Worm (Caenorhabditis elegans) whole organism, late embryonic: ENCODE data around the gene C17C3.9.

Experiments
- C08G9.2 ChIP-seq: sonication (generic microtip); optimal IDR thresholded peaks from 2 replicates; lab custom pipeline; 2016; ENCODE audit warnings: mild to moderate bottlenecking, missing genetic modification characterization, moderate library complexity, missing compliant biosample characterization
- K02D7.2 ChIP-seq: sonication (generic microtip); optimal IDR thresholded peaks from 2 replicates; lab custom pipeline; 2017; ENCODE audit warnings: mild to moderate bottlenecking, missing genetic modification characterization, missing compliant biosample characterization
- Y22D7AL.16 ChIP-seq: sonication (generic microtip); optimal IDR thresholded peaks from 2 replicates; lab custom pipeline; 2016; ENCODE audit warnings: missing genetic modification characterization, missing compliant biosample characterization
- ahr-1 ChIP-seq: sonication (generic microtip); optimal IDR thresholded peaks from 2 replicates; lab custom pipeline; 2016; ENCODE audit warnings: missing genetic modification characterization, missing compliant biosample characterization
- ceh-14 ChIP-seq: sonication (generic microtip); optimal IDR thresholded peaks from 2 replicates; lab custom pipeline; 2016; ENCODE audit warnings: missing genotype, missing genetic modification characterization, missing compliant biosample characterization
- ceh-18 ChIP-seq: sonication (generic microtip); optimal IDR thresholded peaks from 2 replicates; lab custom pipeline; 2016; ENCODE audit warnings: missing genetic modification characterization, missing compliant biosample characterization
- ceh-19 ChIP-seq: fragments of 200-800 bp; sonication (Bioruptor generic); optimal IDR thresholded peaks from 2 replicates; lab custom pipeline; 2018; ENCODE audit warnings: mild to moderate bottlenecking, missing genetic modification characterization, missing compliant biosample characterization
- ceh-2 ChIP-seq: sonication (generic microtip); optimal IDR thresholded peaks from 2 replicates; lab custom pipeline; 2016; ENCODE audit warnings: missing genotype, missing genetic modification characterization, missing compliant biosample characterization
- ceh-30 ChIP-seq: fragments of 150-350 bp; optimal IDR thresholded peaks from 2 replicates; lab custom pipeline; 2014; ENCODE audit warnings: missing biosample characterization, missing genetic modification characterization
- ceh-34 ChIP-seq: sonication (generic microtip); optimal IDR thresholded peaks from 2 replicates; lab custom pipeline; 2016; ENCODE audit warnings: mild to moderate bottlenecking, missing genetic modification characterization, missing compliant biosample characterization
- ceh-45 ChIP-seq: fragments of 200-800 bp; sonication (Bioruptor generic); IDR thresholded peaks from 2 replicates; pipeline ENCODE4 v1.3.6; 2022; ENCODE audit warnings: missing genetic modification reagents, missing genetic modification characterization, missing compliant biosample characterization
- dmd-4 ChIP-seq: sonication (generic microtip); optimal IDR thresholded peaks from 2 replicates; lab custom pipeline; 2016; ENCODE audit warnings: borderline replicate concordance, missing genetic modification characterization, missing compliant biosample characterization
- dve-1 ChIP-seq: sonication (generic microtip); optimal IDR thresholded peaks from 2 replicates; lab custom pipeline; 2017; ENCODE audit warnings: antibody characterized with exemption, mild to moderate bottlenecking, missing genetic modification characterization, missing compliant biosample characterization
- elt-2 ChIP-seq: sonication (generic microtip); optimal IDR thresholded peaks from 2 replicates; lab custom pipeline; 2016; ENCODE audit warnings: missing genetic modification reagents, missing genetic modification characterization, missing compliant biosample characterization
- elt-4 ChIP-seq: sonication (generic microtip); optimal IDR thresholded peaks from 2 replicates; lab custom pipeline; 2016; ENCODE audit warnings: missing genetic modification characterization, missing compliant biosample characterization
- eyg-1 ChIP-seq: sonication (generic microtip); optimal IDR thresholded peaks from 2 replicates; lab custom pipeline; 2016; ENCODE audit warnings: missing genotype, missing genetic modification characterization, missing compliant biosample characterization
- fax-1 ChIP-seq: sonication (generic microtip); optimal IDR thresholded peaks from 2 replicates; lab custom pipeline; 2016; ENCODE audit warnings: missing genotype, missing genetic modification characterization, missing compliant biosample characterization
- fkh-6 ChIP-seq: sonication (generic microtip); optimal IDR thresholded peaks from 2 replicates; lab custom pipeline; 2016; ENCODE audit warnings: missing genetic modification characterization, missing compliant biosample characterization
- hlh-13 ChIP-seq: fragments of 200-800 bp; sonication (Bioruptor generic); optimal IDR thresholded peaks from 2 replicates; lab custom pipeline; 2018; ENCODE audit warnings: mild to moderate bottlenecking, missing genetic modification characterization, missing compliant biosample characterization
- hlh-15 ChIP-seq: sonication (generic microtip); optimal IDR thresholded peaks from 2 replicates; lab custom pipeline; 2016; ENCODE audit warnings: missing genetic modification characterization, missing compliant biosample characterization
- hlh-30 ChIP-seq: sonication (generic microtip); optimal IDR thresholded peaks from 2 replicates; lab custom pipeline; 2017; ENCODE audit warnings: antibody characterized with exemption, missing genetic modification characterization, missing compliant biosample characterization; ENCODE audit not compliant: insufficient read depth
- hlh-8 ChIP-seq: sonication (generic microtip); optimal IDR thresholded peaks from 2 replicates; lab custom pipeline; 2016; ENCODE audit warnings: missing genotype, missing genetic modification characterization, missing compliant biosample characterization
- lim-6 ChIP-seq: sonication (generic microtip); optimal IDR thresholded peaks from 2 replicates; lab custom pipeline; 2016; ENCODE audit warnings: missing genetic modification characterization, missing compliant biosample characterization
- madf-2 ChIP-seq: sonication (generic microtip); optimal IDR thresholded peaks from 2 replicates; lab custom pipeline; 2017; ENCODE audit warnings: missing genetic modification characterization, missing compliant biosample characterization
- mec-3 ChIP-seq: sonication (generic microtip); optimal IDR thresholded peaks from 2 replicates; lab custom pipeline; 2016; ENCODE audit warnings: borderline replicate concordance, missing genetic modification characterization, missing compliant biosample characterization
- nfya-1 ChIP-seq: sonication (generic microtip); optimal IDR thresholded peaks from 2 replicates; lab custom pipeline; 2017; ENCODE audit warnings: missing genetic modification characterization, mild to moderate bottlenecking, missing compliant biosample characterization, antibody characterized with exemption, moderate library complexity
- nhr-232 ChIP-seq: sonication (generic microtip); optimal IDR thresholded peaks from 2 replicates; lab custom pipeline; 2016; ENCODE audit warnings: missing genetic modification characterization, missing compliant biosample characterization
- npax-4 ChIP-seq: sonication (generic microtip); optimal IDR thresholded peaks from 2 replicates; lab custom pipeline; 2016; ENCODE audit warnings: missing genetic modification characterization, missing compliant biosample characterization
- odd-2 ChIP-seq: sonication (generic microtip); optimal IDR thresholded peaks from 2 replicates; lab custom pipeline; 2017; ENCODE audit warnings: antibody characterized with exemption, mild to moderate bottlenecking, missing genetic modification characterization, missing compliant biosample characterization
- pag-3 ChIP-seq: sonication (generic microtip); optimal IDR thresholded peaks from 2 replicates; lab custom pipeline; 2016; ENCODE audit warnings: missing compliant biosample characterization, missing genetic modification characterization, borderline replicate concordance
- pax-1 ChIP-seq: fragments of 150-350 bp; optimal IDR thresholded peaks from 2 replicates; lab custom pipeline; 2014; ENCODE audit warnings: missing biosample characterization, missing genetic modification characterization
- pha-4 ChIP-seq: fragments of 150-350 bp; optimal IDR thresholded peaks from 2 replicates; lab custom pipeline; 2018; ENCODE audit warnings: missing biosample characterization, missing genetic modification reagents, missing genetic modification characterization
- pqm-1 ChIP-seq: sonication (generic microtip); optimal IDR thresholded peaks from 2 replicates; lab custom pipeline; 2016; ENCODE audit warnings: missing genetic modification characterization, missing compliant biosample characterization
- pros-1 ChIP-seq: fragments of 150-350 bp; optimal IDR thresholded peaks from 2 replicates; lab custom pipeline; 2014; ENCODE audit warnings: missing biosample characterization, missing genetic modification reagents, missing genetic modification characterization
- ref-2 ChIP-seq: sonication (generic microtip); optimal IDR thresholded peaks from 2 replicates; lab custom pipeline; 2016; ENCODE audit warnings: missing genetic modification characterization, missing compliant biosample characterization
- rnt-1 ChIP-seq: sonication (generic microtip); optimal IDR thresholded peaks from 2 replicates; lab custom pipeline; 2016; ENCODE audit warnings: missing genetic modification characterization, missing compliant biosample characterization
- sdc-2 ChIP-seq: sonication (generic microtip); optimal IDR thresholded peaks from 2 replicates; lab custom pipeline; 2016; ENCODE audit warnings: missing genotype, missing genetic modification characterization, missing compliant biosample characterization
- sox-2 ChIP-seq: fragments of 200-800 bp; sonication (Bioruptor generic); IDR thresholded peaks from 2 replicates; pipeline ENCODE4 v1.3.6; 2022; ENCODE audit warnings: missing genetic modification reagents, missing genetic modification characterization, missing compliant biosample characterization
- sox-4 ChIP-seq: sonication (generic microtip); optimal IDR thresholded peaks from 2 replicates; lab custom pipeline; 2017; ENCODE audit warnings: mild to moderate bottlenecking, missing genetic modification characterization, inconsistent platforms, missing compliant biosample characterization
- syd-9 ChIP-seq: sonication (generic microtip); optimal IDR thresholded peaks from 2 replicates; lab custom pipeline; 2016; ENCODE audit warnings: mild to moderate bottlenecking, missing genetic modification characterization, moderate library complexity, missing compliant biosample characterization
- tbx-2 ChIP-seq: sonication (generic microtip); optimal IDR thresholded peaks from 2 replicates; lab custom pipeline; 2016; ENCODE audit warnings: missing genetic modification characterization, missing compliant biosample characterization
- ttx-3 ChIP-seq: sonication (generic microtip); optimal IDR thresholded peaks from 2 replicates; lab custom pipeline; 2016; ENCODE audit warnings: missing genetic modification reagents, missing genetic modification characterization, missing compliant biosample characterization
- unc-3 ChIP-seq, 2 experiments: fragments of 200-800 bp in 1 of 2; sonication (Bioruptor generic) in 1 of 2; sonication (generic microtip) in 1 of 2; conservative IDR thresholded peaks in 1 of 2; optimal IDR thresholded peaks in 1 of 2; 2 replicates each; pipeline versions ENCODE4 v1.3.6 to Lab custom; 2016 to 2022; ENCODE audit warnings: missing compliant biosample characterization in 2 of 2, missing genetic modification characterization in 2 of 2, missing genetic modification reagents in 1 of 2
- unc-55 ChIP-seq: sonication (generic microtip); optimal IDR thresholded peaks from 2 replicates; lab custom pipeline; 2017; ENCODE audit warnings: missing biosample characterization, missing genetic modification reagents, missing genetic modification characterization
- unc-86 ChIP-seq: sonication (generic microtip); optimal IDR thresholded peaks from 2 replicates; lab custom pipeline; 2016; ENCODE audit warnings: missing genetic modification characterization, missing compliant biosample characterization
- ztf-16 ChIP-seq: sonication (generic microtip); optimal IDR thresholded peaks from 2 replicates; lab custom pipeline; 2017; ENCODE audit warnings: missing genetic modification characterization, missing compliant biosample characterization

Gene C17C3.9

ce11 chrII:5544764-5545163 lies 12.7 kb upstream of the C17C3.9 start, which contains the start of gene ins-13:
Gene ins-13 (minus strand): TSS chrII:5544864.
- TF ChIP-seq odd-2 (no peak), elt-4 (no peak), ceh-30 (no peak), ceh-14 (no peak), ceh-18 (tag; lab: Kevin White, UChicago) (no peak), hlh-8 (tag; lab: Kevin White, UChicago) (no peak), hlh-13 (no peak), unc-86 (tag; lab: Kevin White, UChicago) (no peak), pros-1 (tag; lab: Kevin White, UChicago) (no peak), sdc-2 (tag; lab: Kevin White, UChicago) (no peak), C08G9.2 (no peak), sox-4 (tag; lab: Kevin White, UChicago) (no peak), elt-2 (tag; lab: Kevin White, UChicago) (no peak), pha-4 (no peak), ceh-45 (GFP tag; lab: Robert Waterston, UW) (no peak), npax-4 (tag; lab: Kevin White, UChicago) (no peak), unc-55 (GFP tag; lab: Kevin White, UChicago) (no peak), unc-3 (GFP tag; conservative IDR thresholded peaks at IDR 0.05; lab: Robert Waterston, UW) (no peak), unc-3 (tag; optimal IDR thresholded peaks at IDR 0.05; lab: Kevin White, UChicago) (no peak), ztf-16 (tag; lab: Kevin White, UChicago) (no peak), nfya-1 (tag; lab: Kevin White, UChicago) (no peak)

- TF ChIP-seq hlh-13 (no peak), dve-1 (tag; lab: Kevin White, UChicago) (no peak), fkh-6 (no peak), hlh-15 (tag; lab: Kevin White, UChicago) (no peak), dmd-4 (tag; lab: Kevin White, UChicago) (no peak), sox-2 (GFP tag; lab: Robert Waterston, UW) (no peak), mec-3 (tag; lab: Kevin White, UChicago) (no peak), unc-55 (GFP tag; lab: Kevin White, UChicago) (no peak), fax-1 (tag; lab: Kevin White, UChicago) (no peak), Y22D7AL.16 (tag; lab: Kevin White, UChicago) (no peak), nhr-232 (no peak), sox-4 (tag; lab: Kevin White, UChicago) (no peak), madf-2 (tag; lab: Kevin White, UChicago) (no peak), tbx-2 (tag; lab: Kevin White, UChicago) (no peak)
Observed at ce11 chrII:5544145-5544515, 12.1 kb upstream of the C17C3.9 start.

- TF ChIP-seq ttx-3 (peak; percentile 66), hlh-8 (tag; lab: Kevin White, UChicago) (peak; percentile 72), pqm-1 (tag; lab: Kevin White, UChicago) (peak; percentile 77), pros-1 (tag; lab: Kevin White, UChicago) (peak; percentile 97), elt-4 (no peak), sox-2 (GFP tag; lab: Robert Waterston, UW) (peak; percentile 57), lim-6 (peak; percentile 76), dmd-4 (tag; lab: Kevin White, UChicago) (no peak), pax-1 (tag; lab: Kevin White, UChicago) (peak; percentile 59), pag-3 (tag; lab: Kevin White, UChicago) (no peak), syd-9 (tag; lab: Kevin White, UChicago) (peak; percentile 65), unc-86 (tag; lab: Kevin White, UChicago) (peak; percentile 71), mec-3 (tag; lab: Kevin White, UChicago) (no peak), sox-4 (tag; lab: Kevin White, UChicago) (peak; percentile 68), K02D7.2 (tag; lab: Kevin White, UChicago) (peak; percentile 71), ceh-18 (tag; lab: Kevin White, UChicago) (peak; percentile 95), hlh-30 (peak; percentile 3), eyg-1 (tag; lab: Kevin White, UChicago) (peak; percentile 51), ref-2 (tag; lab: Kevin White, UChicago) (peak; percentile 82), unc-3 (GFP tag; conservative IDR thresholded peaks at IDR 0.05; lab: Robert Waterston, UW) (peak; percentile 59), unc-3 (tag; optimal IDR thresholded peaks at IDR 0.05; lab: Kevin White, UChicago) (peak; percentile 55), fax-1 (tag; lab: Kevin White, UChicago) (peak; percentile 68), ahr-1 (tag; lab: Kevin White, UChicago) (peak; percentile 3), ceh-19 (GFP tag; lab: Kevin White, UChicago) (peak; percentile 89), fkh-6 (peak; percentile 82), rnt-1 (tag; lab: Kevin White, UChicago) (peak; percentile 78), ceh-34 (tag; lab: Kevin White, UChicago) (peak; percentile 91), ceh-2 (peak; percentile 70)
Observed at ce11 chrII:5543476-5544144, 11.5 kb upstream of the C17C3.9 start.
